In the genomic region with DNA sequence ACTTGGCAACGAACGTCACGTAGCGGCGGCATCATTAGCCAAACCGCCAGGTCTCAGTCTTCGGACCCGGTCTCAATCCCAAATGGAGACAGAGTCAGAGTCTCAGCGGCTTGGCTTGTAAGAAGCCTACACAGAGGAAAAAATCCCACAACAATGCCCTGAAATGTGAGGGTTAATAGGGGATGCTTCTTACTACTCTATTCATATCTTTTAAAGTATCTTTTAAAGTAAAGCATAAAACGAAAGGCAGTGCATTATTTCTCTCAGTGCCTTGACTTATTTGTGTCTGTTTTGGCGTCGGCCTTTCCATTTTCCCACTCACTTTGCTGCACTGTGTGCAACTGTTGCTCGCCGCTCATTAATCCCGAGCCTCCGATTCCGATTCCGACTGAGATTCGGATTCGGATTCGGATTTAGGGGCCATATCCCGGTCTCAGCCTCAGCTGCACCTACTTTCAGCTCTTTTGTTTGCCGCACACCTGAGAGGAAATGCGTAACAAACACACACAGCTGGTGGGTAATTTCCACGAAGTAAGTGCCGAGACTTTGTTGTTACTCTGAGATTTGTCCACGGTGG, we compare ENCODE assay signal across 1 fruit fly cellular context.
TF ChIP-seq lines count a peak whose summit lies in the region.

No protein-coding gene starts in this region.

TF ChIP-seq in whole organism, embryonic, 481 proteins besides CTCF, POLR2A, EP300 and RAD21 (continued from another document and continues in another):
- TF ChIP-seq trh (GFP tag; optimal IDR thresholded peaks at IDR 0.05; lab: Kevin White, UChicago), result peak; percentile 59
- peak; percentile 88 for TF ChIP-seq dmrt11E (tag; optimal IDR thresholded peaks at IDR 0.05; lab: Kevin White, UChicago)
- TF ChIP-seq ase (GFP tag; IDR thresholded peaks at IDR 0.05; lab: Robert Waterston, UW), result peak; percentile 80
- peak; percentile 87 for TF ChIP-seq CG10979 (tag; optimal IDR thresholded peaks at IDR 0.05; lab: Kevin White, UChicago)
- peak in 1 of 2 experiments; percentile 16 for TF ChIP-seq Hr78 (GFP tag; optimal IDR thresholded peaks at IDR 0.05; lab: Kevin White, UChicago)
- no peak for TF ChIP-seq vnd (GFP tag; IDR thresholded peaks at IDR 0.05; lab: Robert Waterston, UW; ENCODE audit: partially characterized antibody)
- no peak for TF ChIP-seq rib (GFP tag; IDR thresholded peaks at IDR 0.05; lab: Robert Waterston, UW)
- TF ChIP-seq MTF-1 (GFP tag; optimal IDR thresholded peaks at IDR 0.05; lab: Kevin White, UChicago; ENCODE audit: borderline replicate concordance), result peak; percentile 64
- TF ChIP-seq Sry-δ (GFP tag; optimal IDR thresholded peaks at IDR 0.05; lab: Kevin White, UChicago), result peak; percentile 41
- TF ChIP-seq CG12942 (GFP tag; optimal IDR thresholded peaks at IDR 0.05; lab: Kevin White, UChicago), result peak; percentile 60
- peak; percentile 82 to 90 for TF ChIP-seq chif (GFP tag; optimal IDR thresholded peaks at IDR 0.05; lab: Kevin White, UChicago)
- peak; percentile 87 for TF ChIP-seq CG4404 (GFP tag; IDR thresholded peaks at IDR 0.05; lab: Robert Waterston, UW)
- peak; percentile 66 for TF ChIP-seq CG8944 (GFP tag; optimal IDR thresholded peaks at IDR 0.05; lab: Kevin White, UChicago)
- TF ChIP-seq Bdp1 (GFP tag; optimal IDR thresholded peaks at IDR 0.05; lab: Kevin White, UChicago), result peak; percentile 63
- peak; percentile 74 for TF ChIP-seq Dad (GFP tag; optimal IDR thresholded peaks at IDR 0.05; lab: Kevin White, UChicago)
- TF ChIP-seq CG4854 (GFP tag; optimal IDR thresholded peaks at IDR 0.05; lab: Kevin White, UChicago), result peak; percentile 66
- TF ChIP-seq scrt (GFP tag; optimal IDR thresholded peaks at IDR 0.05; lab: Kevin White, UChicago), result peak; percentile 33
- no peak for TF ChIP-seq yki (optimal IDR thresholded peaks at IDR 0.05; lab: Kevin White, UChicago)
- TF ChIP-seq Sox102F (GFP tag; optimal IDR thresholded peaks at IDR 0.05; lab: Kevin White, UChicago), result peak; percentile 86
- no peak for TF ChIP-seq tna (GFP tag; IDR thresholded peaks at IDR 0.05; lab: Robert Waterston, UW; ENCODE audit: partially characterized antibody)
- TF ChIP-seq CoRest (tag; optimal IDR thresholded peaks at IDR 0.05; lab: Kevin White, UChicago), result peak; percentile 71
- no peak for TF ChIP-seq exex (tag; optimal IDR thresholded peaks at IDR 0.05; lab: Kevin White, UChicago)
- peak; percentile 77 for TF ChIP-seq NC2α (GFP tag; optimal IDR thresholded peaks at IDR 0.05; lab: Kevin White, UChicago)
- TF ChIP-seq CG12769 (tag; optimal IDR thresholded peaks at IDR 0.05; lab: Kevin White, UChicago), result peak; percentile 69
- no peak for TF ChIP-seq HLH4C (GFP tag; IDR thresholded peaks at IDR 0.05; lab: Robert Waterston, UW; ENCODE audit: partially characterized antibody)
- TF ChIP-seq dysf (GFP tag; IDR thresholded peaks at IDR 0.05; lab: Robert Waterston, UW), result peak; percentile 86
- TF ChIP-seq Max (GFP tag; optimal IDR thresholded peaks at IDR 0.05; lab: Kevin White, UChicago), result peak; percentile 44
- peak; percentile 70 for TF ChIP-seq PHDP (tag; optimal IDR thresholded peaks at IDR 0.05; lab: Kevin White, UChicago)
- TF ChIP-seq wor (GFP tag; IDR thresholded peaks at IDR 0.05; lab: Robert Waterston, UW), result peak; percentile 69
- TF ChIP-seq nerfin-1 (tag; optimal IDR thresholded peaks at IDR 0.05; lab: Kevin White, UChicago), result peak; percentile 64
- TF ChIP-seq pros (GFP tag; optimal IDR thresholded peaks at IDR 0.05; lab: Kevin White, UChicago), result peak; percentile 49
- peak; percentile 65 for TF ChIP-seq CG11398 (GFP tag; optimal IDR thresholded peaks at IDR 0.05; lab: Kevin White, UChicago)
- no peak for TF ChIP-seq sc (optimal IDR thresholded peaks at IDR 0.05; lab: Kevin White, UChicago)
- TF ChIP-seq sc (GFP tag; optimal IDR thresholded peaks at IDR 0.05; lab: Kevin White, UChicago), result peak; percentile 74
- no peak for TF ChIP-seq wek (GFP tag; optimal IDR thresholded peaks at IDR 0.05; lab: Kevin White, UChicago)
- TF ChIP-seq NfI (GFP tag; optimal IDR thresholded peaks at IDR 0.05; lab: Kevin White, UChicago), result peak; percentile 65
- peak; percentile 62 for TF ChIP-seq lab (GFP tag; optimal IDR thresholded peaks at IDR 0.05; lab: Kevin White, UChicago)
- no peak for TF ChIP-seq br (optimal IDR thresholded peaks at IDR 0.05; lab: Kevin White, UChicago)
- peak; percentile 92 for TF ChIP-seq CG17328 (GFP tag; IDR thresholded peaks at IDR 0.05; lab: Robert Waterston, UW)
- peak; percentile 94 for TF ChIP-seq chm (GFP tag; IDR thresholded peaks at IDR 0.05; lab: Robert Waterston, UW)
- peak; percentile 85 for TF ChIP-seq gsb-n (tag; optimal IDR thresholded peaks at IDR 0.05; lab: Kevin White, UChicago)
- no peak for TF ChIP-seq CG15479 (GFP tag; optimal IDR thresholded peaks at IDR 0.05; lab: Kevin White, UChicago)
- peak; percentile 89 for TF ChIP-seq chn (GFP tag; optimal IDR thresholded peaks at IDR 0.05; lab: Kevin White, UChicago)
- peak; percentile 86 for TF ChIP-seq tin (GFP tag; optimal IDR thresholded peaks at IDR 0.05; lab: Kevin White, UChicago)
- peak; percentile 85 for TF ChIP-seq Optix (GFP tag; IDR thresholded peaks at IDR 0.05; lab: Robert Waterston, UW)
- peak; percentile 19 for TF ChIP-seq CG31388 (GFP tag; optimal IDR thresholded peaks at IDR 0.05; lab: Kevin White, UChicago)
- TF ChIP-seq Atf3 (GFP tag; optimal IDR thresholded peaks at IDR 0.05; lab: Kevin White, UChicago), result peak; percentile 71
- peak; percentile 82 for TF ChIP-seq CG4424 (GFP tag; optimal IDR thresholded peaks at IDR 0.05; lab: Kevin White, UChicago)
- peak; percentile 81 for TF ChIP-seq CG1602 (GFP tag; optimal IDR thresholded peaks at IDR 0.05; lab: Kevin White, UChicago)
- no peak for TF ChIP-seq CG9932 (GFP tag; IDR thresholded peaks at IDR 0.05; lab: Robert Waterston, UW)
- TF ChIP-seq CG32767 (GFP tag; IDR thresholded peaks at IDR 0.05; lab: Robert Waterston, UW), result peak; percentile 87
- peak; percentile 89 for TF ChIP-seq CG5953 (GFP tag; IDR thresholded peaks at IDR 0.05; lab: Robert Waterston, UW)
- TF ChIP-seq ewg (GFP tag; optimal IDR thresholded peaks at IDR 0.05; lab: Kevin White, UChicago), result peak; percentile 70
- TF ChIP-seq CG12104 (GFP tag; optimal IDR thresholded peaks at IDR 0.05; lab: Kevin White, UChicago), result peak; percentile 54
- peak; percentile 23 for TF ChIP-seq Neu2 (GFP tag; optimal IDR thresholded peaks at IDR 0.05; lab: Kevin White, UChicago; ENCODE audit: borderline replicate concordance)
- peak in 1 of 2 experiments; percentile 86 for TF ChIP-seq tll (GFP tag; optimal IDR thresholded peaks at IDR 0.05; lab: Kevin White, UChicago)
- TF ChIP-seq oc (tag; optimal IDR thresholded peaks at IDR 0.05; lab: Kevin White, UChicago), result peak; percentile 92
- TF ChIP-seq HHEX (GFP tag; optimal IDR thresholded peaks at IDR 0.05; lab: Kevin White, UChicago), result peak; percentile 73
- peak; percentile 83 for TF ChIP-seq CG32772 (GFP tag; IDR thresholded peaks at IDR 0.05; lab: Robert Waterston, UW)
- no peak for TF ChIP-seq pfk (GFP tag; optimal IDR thresholded peaks at IDR 0.05; lab: Kevin White, UChicago)
- peak; percentile 82 for TF ChIP-seq CG10267 (tag; optimal IDR thresholded peaks at IDR 0.05; lab: Kevin White, UChicago)
- peak; percentile 35 for TF ChIP-seq CG2116 (GFP tag; optimal IDR thresholded peaks at IDR 0.05; lab: Kevin White, UChicago)
- peak; percentile 84 for TF ChIP-seq stc (GFP tag; IDR thresholded peaks at IDR 0.05; lab: Robert Waterston, UW)
- TF ChIP-seq psq (GFP tag; optimal IDR thresholded peaks at IDR 0.05; lab: Kevin White, UChicago), result peak; percentile 53
- TF ChIP-seq lbe (GFP tag; optimal IDR thresholded peaks at IDR 0.05; lab: Kevin White, UChicago), result peak; percentile 89
- peak in 1 of 3 experiments; percentile 67 for TF ChIP-seq Stat92E (GFP tag; optimal IDR thresholded peaks at IDR 0.05; lab: Kevin White, UChicago)
- no peak for TF ChIP-seq CG7987 (GFP tag; optimal IDR thresholded peaks at IDR 0.05; lab: Kevin White, UChicago)
- peak; percentile 85 for TF ChIP-seq CG16863 (GFP tag; optimal IDR thresholded peaks at IDR 0.05; lab: Kevin White, UChicago)
- no peak for TF ChIP-seq hth (optimal IDR thresholded peaks at IDR 0.05; lab: Kevin White, UChicago)
- TF ChIP-seq CG10274 (GFP tag; optimal IDR thresholded peaks at IDR 0.05; lab: Kevin White, UChicago), result peak; percentile 20
- TF ChIP-seq Jarid2 (GFP tag; optimal IDR thresholded peaks at IDR 0.05; lab: Kevin White, UChicago), result peak; percentile 46
- TF ChIP-seq CG3065 (GFP tag; optimal IDR thresholded peaks at IDR 0.05; lab: Kevin White, UChicago), result peak; percentile 35
- TF ChIP-seq gfzf (GFP tag; optimal IDR thresholded peaks at IDR 0.05; lab: Kevin White, UChicago), result no peak
- TF ChIP-seq gro (GFP tag; optimal IDR thresholded peaks at IDR 0.05; lab: Kevin White, UChicago), result peak; percentile 13
- no peak for TF ChIP-seq GATAe (GFP tag; conservative IDR thresholded peaks at IDR 0.05; lab: Robert Waterston, UW)
- peak; percentile 85 for TF ChIP-seq CG14667 (GFP tag; IDR thresholded peaks at IDR 0.05; lab: Robert Waterston, UW)
- no peak for TF ChIP-seq Hmx (GFP tag; optimal IDR thresholded peaks at IDR 0.05; lab: Kevin White, UChicago)
- TF ChIP-seq Hr39 (optimal IDR thresholded peaks at IDR 0.05; lab: Kevin White, UChicago), result no peak
- TF ChIP-seq Atf6 (GFP tag; IDR thresholded peaks at IDR 0.05; lab: Robert Waterston, UW), result peak; percentile 62; the same call in 1 of the 2 replicates
- peak; percentile 54 for TF ChIP-seq Fer3 (tag; optimal IDR thresholded peaks at IDR 0.05; lab: Kevin White, UChicago)
- TF ChIP-seq pan (optimal IDR thresholded peaks at IDR 0.05; lab: Kevin White, UChicago), result no peak
- TF ChIP-seq pan (GFP tag; optimal IDR thresholded peaks at IDR 0.05 in 1 of 2, IDR thresholded peaks at IDR 0.05 in 1 of 2), result peak in 1 of 2 experiments; percentile 89
- peak; percentile 47 for TF ChIP-seq CG12155 (GFP tag; optimal IDR thresholded peaks at IDR 0.05; lab: Kevin White, UChicago)
- peak; percentile 83 for TF ChIP-seq CG14441 (GFP tag; IDR thresholded peaks at IDR 0.05; lab: Robert Waterston, UW)
- no peak for TF ChIP-seq CG6854 (GFP tag; optimal IDR thresholded peaks at IDR 0.05; lab: Kevin White, UChicago)
- peak; percentile 12 for TF ChIP-seq CG10543 (GFP tag; optimal IDR thresholded peaks at IDR 0.05; lab: Kevin White, UChicago)
- TF ChIP-seq CG7357 (GFP tag; IDR thresholded peaks at IDR 0.05; lab: Robert Waterston, UW), result peak; percentile 77
- TF ChIP-seq CG13894 (tag; optimal IDR thresholded peaks at IDR 0.05; lab: Kevin White, UChicago), result no peak
- TF ChIP-seq ATbp (GFP tag; optimal IDR thresholded peaks at IDR 0.05; lab: Kevin White, UChicago), result peak; percentile 88
- no peak for TF ChIP-seq CG34376 (GFP tag; optimal IDR thresholded peaks at IDR 0.05; lab: Kevin White, UChicago)
- peak; percentile 76 for TF ChIP-seq ac (GFP tag; optimal IDR thresholded peaks at IDR 0.05; lab: Kevin White, UChicago)
- TF ChIP-seq CG42726 (GFP tag; IDR thresholded peaks at IDR 0.05; lab: Robert Waterston, UW; ENCODE audit: partially characterized antibody), result no peak
- TF ChIP-seq hkb (optimal IDR thresholded peaks at IDR 0.05; lab: Kevin White, UChicago), result no peak
- peak; percentile 83 for TF ChIP-seq hkb (GFP tag; IDR thresholded peaks at IDR 0.05; lab: Robert Waterston, UW)
- peak; percentile 84 for TF ChIP-seq CG12391 (tag; optimal IDR thresholded peaks at IDR 0.05; lab: Kevin White, UChicago)
- peak; percentile 69 for TF ChIP-seq CG4707 (GFP tag; optimal IDR thresholded peaks at IDR 0.05; lab: Kevin White, UChicago)
- peak; percentile 84 for TF ChIP-seq CG9727 (GFP tag; optimal IDR thresholded peaks at IDR 0.05; lab: Kevin White, UChicago)
- no peak for TF ChIP-seq Opbp (GFP tag; IDR thresholded peaks at IDR 0.05; lab: Robert Waterston, UW; ENCODE audit: partially characterized antibody)
- TF ChIP-seq CG4730 (GFP tag; IDR thresholded peaks at IDR 0.05; lab: Robert Waterston, UW), result peak; percentile 76
- peak; percentile 69 for TF ChIP-seq kay (GFP tag; optimal IDR thresholded peaks at IDR 0.05; lab: Kevin White, UChicago)
- peak; percentile 74 for TF ChIP-seq CG16815 (GFP tag; optimal IDR thresholded peaks at IDR 0.05; lab: Kevin White, UChicago)
- peak; percentile 88 for TF ChIP-seq H15 (GFP tag; IDR thresholded peaks at IDR 0.05; lab: Robert Waterston, UW)
- TF ChIP-seq kni (GFP tag; optimal IDR thresholded peaks at IDR 0.05; lab: Kevin White, UChicago), result peak; percentile 78
- peak; percentile 95 for TF ChIP-seq ci (GFP tag; IDR thresholded peaks at IDR 0.05; lab: Robert Waterston, UW)
- no peak for TF ChIP-seq chinmo (GFP tag; IDR thresholded peaks at IDR 0.05; lab: Robert Waterston, UW; ENCODE audit: partially characterized antibody)
- peak; percentile 12 for TF ChIP-seq CG10147 (GFP tag; optimal IDR thresholded peaks at IDR 0.05; lab: Kevin White, UChicago)
- TF ChIP-seq CG12219 (GFP tag; optimal IDR thresholded peaks at IDR 0.05; lab: Kevin White, UChicago), result peak; percentile 67
- TF ChIP-seq HLHmδ (GFP tag; optimal IDR thresholded peaks at IDR 0.05; lab: Kevin White, UChicago), result no peak
- peak; percentile 20 for TF ChIP-seq MESR4 (GFP tag; optimal IDR thresholded peaks at IDR 0.05; lab: Kevin White, UChicago)
- TF ChIP-seq toy (GFP tag; IDR thresholded peaks at IDR 0.05; lab: Robert Waterston, UW), result peak; percentile 53; the same call in 1 of the 2 replicates
- TF ChIP-seq danr (GFP tag; IDR thresholded peaks at IDR 0.05; lab: Robert Waterston, UW), result peak; percentile 79
- peak; percentile 3 for TF ChIP-seq CG6654 (GFP tag; optimal IDR thresholded peaks at IDR 0.05; lab: Kevin White, UChicago)
- peak; percentile 24 for TF ChIP-seq CG13123 (GFP tag; optimal IDR thresholded peaks at IDR 0.05; lab: Kevin White, UChicago)
- peak; percentile 74 for TF ChIP-seq CG14710 (tag; optimal IDR thresholded peaks at IDR 0.05; lab: Kevin White, UChicago)
- peak; percentile 77 for TF ChIP-seq croc (GFP tag; conservative IDR thresholded peaks at IDR 0.05; lab: Robert Waterston, UW)
- no peak for TF ChIP-seq CG1832 (GFP tag; optimal IDR thresholded peaks at IDR 0.05; lab: Kevin White, UChicago)
- TF ChIP-seq sna (GFP tag; IDR thresholded peaks at IDR 0.05; lab: Robert Waterston, UW; ENCODE audit: partially characterized antibody), result no peak
- peak; percentile 61 for TF ChIP-seq mam (GFP tag; optimal IDR thresholded peaks at IDR 0.05; lab: Kevin White, UChicago)
- TF ChIP-seq crc (GFP tag; optimal IDR thresholded peaks at IDR 0.05; lab: Kevin White, UChicago), result peak; percentile 66
- TF ChIP-seq CG18011 (GFP tag; optimal IDR thresholded peaks at IDR 0.05; lab: Kevin White, UChicago), result no peak
- TF ChIP-seq esg (GFP tag; conservative IDR thresholded peaks at IDR 0.05; lab: Robert Waterston, UW), result peak; percentile 70
- TF ChIP-seq fru (optimal IDR thresholded peaks at IDR 0.05; lab: Kevin White, UChicago), result no peak
- TF ChIP-seq Eip74EF (GFP tag; optimal IDR thresholded peaks at IDR 0.05; lab: Kevin White, UChicago), result peak in 1 of 2 experiments; percentile 56
- peak; percentile 60 for TF ChIP-seq Sox100B (GFP tag; optimal IDR thresholded peaks at IDR 0.05; lab: Kevin White, UChicago)
